Fruit fly (Drosophila melanogaster): Measurements from ENCODE around the gene CG42571.

- TF ChIP-seq CG14655 (GFP tag; optimal IDR thresholded peaks at IDR 0.05) (no peak), CG15710 (tag; optimal IDR thresholded peaks at IDR 0.05) (no peak)
Measured at dm6 chr3L:15720905-15721304, 4.7 kb downstream of the CG42571 start.

All from whole organism, pupa.